Fruit fly (Drosophila melanogaster) whole organism, adult: ENCODE results near the gene CG43155.
A peak's percentile ranks its signal among the peaks of the same experiment; 100 is the strongest.

ENCODE experiments used
- CG11617 ChIP-seq: fragments of 200-800 bp; sonication (Bioruptor generic); optimal IDR thresholded peaks from 2 replicates; lab custom pipeline; 2017; ENCODE audit warnings: mild to moderate bottlenecking, missing biosample characterization, missing genetic modification reagents, missing genetic modification characterization
- CG12768 ChIP-seq: fragments of 200-800 bp; sonication (Bioruptor generic); optimal IDR thresholded peaks from 2 replicates; lab custom pipeline; 2017; ENCODE audit warnings: missing biosample characterization, missing genetic modification characterization, mild to moderate bottlenecking, moderate library complexity, missing genetic modification reagents
- CG14711 ChIP-seq: fragments of 200-800 bp; sonication (Bioruptor generic); optimal IDR thresholded peaks from 2 replicates; lab custom pipeline; 2018; ENCODE audit warnings: missing biosample characterization, mild to moderate bottlenecking, missing genetic modification characterization, moderate library complexity
- CG1620 ChIP-seq: fragments of 200-800 bp; sonication (Bioruptor generic); optimal IDR thresholded peaks from 2 replicates; lab custom pipeline; 2016; ENCODE audit warnings: missing biosample characterization, missing genetic modification characterization
- CG33017 ChIP-seq: fragments of 200-800 bp; sonication (Bioruptor generic); optimal IDR thresholded peaks from 2 replicates; lab custom pipeline; 2018; ENCODE audit warnings: missing biosample characterization, mild to moderate bottlenecking, missing genetic modification characterization, moderate library complexity
- CG5204 ChIP-seq: fragments of 200-800 bp; sonication (Bioruptor generic); optimal IDR thresholded peaks from 2 replicates; lab custom pipeline; 2016; ENCODE audit warnings: missing biosample characterization, missing genetic modification characterization
- CG7045 ChIP-seq: fragments of 200-800 bp; sonication (Bioruptor generic); optimal IDR thresholded peaks from 2 replicates; lab custom pipeline; 2017; ENCODE audit warnings: missing biosample characterization, mild to moderate bottlenecking, missing genetic modification characterization
- CG7101 ChIP-seq: fragments of 200-800 bp; sonication (Bioruptor generic); optimal IDR thresholded peaks from 2 replicates; lab custom pipeline; 2018; ENCODE audit warnings: missing biosample characterization, mild to moderate bottlenecking, missing genetic modification characterization, moderate library complexity
- Clk ChIP-seq: fragments of 200-800 bp; sonication (Bioruptor generic); optimal IDR thresholded peaks from 2 replicates; lab custom pipeline; 2017; ENCODE audit warnings: missing biosample characterization, missing genetic modification characterization
- Crg-1 ChIP-seq: fragments of 200-800 bp; sonication (Bioruptor generic); optimal IDR thresholded peaks from 2 replicates; lab custom pipeline; 2016; ENCODE audit warnings: missing biosample characterization, missing genetic modification characterization
- Hr96 ChIP-seq: fragments of 200-800 bp; sonication (Bioruptor generic); optimal IDR thresholded peaks from 2 replicates; lab custom pipeline; 2016; ENCODE audit warnings: missing biosample characterization, missing genetic modification characterization
- Mnt ChIP-seq: fragments of 200-800 bp; sonication (Bioruptor generic); optimal IDR thresholded peaks from 2 replicates; lab custom pipeline; 2016; ENCODE audit warnings: missing biosample characterization, mild to moderate bottlenecking, missing genetic modification characterization
- bab1 ChIP-seq: fragments of 200-800 bp; sonication (Bioruptor generic); optimal IDR thresholded peaks from 3 replicates; lab custom pipeline; 2019; ENCODE audit warnings: missing biosample characterization, mild to moderate bottlenecking, missing genetic modification characterization, moderate library complexity
- cic ChIP-seq: fragments of 200-800 bp; sonication (Bioruptor generic); optimal IDR thresholded peaks from 2 replicates; lab custom pipeline; 2017; ENCODE audit warnings: missing biosample characterization, mild to moderate bottlenecking, missing genetic modification characterization, moderate library complexity
- cnc ChIP-seq, 2 experiments: fragments of >200 bp; optimal IDR thresholded peaks; 2 replicates each; lab custom pipeline; 2017
- kay ChIP-seq: fragments of 200-800 bp; sonication (Bioruptor generic); peaks from one replicate; lab custom pipeline; 2016; ENCODE audit warnings: missing biosample characterization, missing genetic modification characterization, borderline replicate concordance
- ovo ChIP-seq: fragments of 200-800 bp; sonication (Bioruptor generic); optimal IDR thresholded peaks from 2 replicates; lab custom pipeline; 2016; ENCODE audit warnings: missing biosample characterization, missing genetic modification characterization
- pad ChIP-seq: fragments of 200-800 bp; sonication (Bioruptor generic); optimal IDR thresholded peaks from 3 replicates; lab custom pipeline; 2017; ENCODE audit warnings: missing biosample characterization, missing genetic modification characterization, mild to moderate bottlenecking, moderate library complexity, missing genetic modification reagents
- tj ChIP-seq: fragments of 200-800 bp; sonication (Bioruptor generic); optimal IDR thresholded peaks from 3 replicates; lab custom pipeline; 2017; ENCODE audit warnings: missing biosample characterization, mild to moderate bottlenecking, missing genetic modification characterization, moderate library complexity
- toe ChIP-seq: fragments of 200-800 bp; sonication (Bioruptor generic); optimal IDR thresholded peaks from 2 replicates; lab custom pipeline; 2016; ENCODE audit warnings: missing biosample characterization, missing genetic modification characterization

CG43155 gene

DNA sequence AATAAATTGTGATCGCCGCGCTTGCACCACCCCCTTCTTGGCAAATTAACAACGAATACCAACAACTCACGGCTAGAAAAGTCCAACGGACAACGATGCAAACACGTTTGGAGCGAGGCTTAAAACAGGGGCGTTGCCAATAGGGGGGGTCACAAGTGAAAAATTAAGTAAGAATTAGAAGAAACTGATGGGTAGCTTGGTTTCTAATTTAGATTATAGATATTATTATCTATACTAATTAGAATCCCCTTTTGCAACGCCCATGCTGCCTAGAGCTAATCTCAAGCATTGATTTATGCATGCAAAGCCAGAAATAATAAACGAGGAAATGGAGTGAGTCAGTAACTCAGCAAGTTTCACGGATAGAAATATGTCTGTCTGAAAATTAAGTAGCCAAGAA lies 58.8 kb downstream of the CG43155 start:
- TF ChIP-seq CG14711 (tag; lab: Kevin White, UChicago) (peak; percentile 65), CG7101 (tag; lab: Kevin White, UChicago) (peak; percentile 76), CG7045 (GFP tag; lab: Kevin White, UChicago) (peak; percentile 58), kay (GFP tag; lab: Kevin White, UChicago) (no peak), bab1 (GFP tag; lab: Kevin White, UChicago) (peak; percentile 43), CG5204 (GFP tag; lab: Kevin White, UChicago) (no peak), CG12768 (peak; percentile 45), pad (GFP tag; lab: Kevin White, UChicago) (peak; percentile 18), CG1620 (GFP tag; lab: Kevin White, UChicago) (peak; percentile 8), ovo (GFP tag; lab: Kevin White, UChicago) (peak; percentile 4), Crg-1 (GFP tag; lab: Kevin White, UChicago) (no peak), cnc (optimal IDR thresholded peaks at IDR 0.05; lab: Kevin White, UChicago) (no peak), Mnt (GFP tag; lab: Kevin White, UChicago) (peak; percentile 18), CG33017 (tag; lab: Kevin White, UChicago) (no peak), Hr96 (GFP tag; lab: Kevin White, UChicago) (no peak), toe (GFP tag; lab: Kevin White, UChicago) (no peak), CG11617 (GFP tag; lab: Kevin White, UChicago) (no peak), cic (GFP tag; lab: Kevin White, UChicago) (no peak), tj (peak; percentile 66), Clk (peak; percentile 4)

DNA sequence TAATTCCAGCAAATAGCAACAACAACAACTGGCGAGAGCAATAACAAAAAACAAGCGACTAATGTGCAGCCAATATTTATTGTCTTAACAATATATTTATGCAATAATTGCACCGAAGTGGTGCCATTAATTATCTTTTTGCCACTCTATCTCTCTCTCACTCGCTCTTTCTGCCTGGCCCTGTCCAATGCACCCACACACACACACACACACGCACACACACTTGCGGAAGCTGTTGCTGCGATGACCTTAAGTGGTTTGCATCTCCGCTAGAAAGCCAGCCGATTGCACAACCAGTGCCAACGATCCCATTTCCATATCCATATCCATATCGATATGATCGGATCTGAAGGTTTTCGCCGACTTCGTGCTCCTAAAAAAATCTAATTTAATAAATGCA lies 60.6 kb downstream of the CG43155 start:
- TF ChIP-seq CG33017 (tag; lab: Kevin White, UChicago) = no peak
- TF ChIP-seq CG7101 (tag; lab: Kevin White, UChicago) = no peak
- TF ChIP-seq pad (GFP tag; lab: Kevin White, UChicago) = no peak
- no peak for TF ChIP-seq CG11617 (GFP tag; lab: Kevin White, UChicago)
- no peak for TF ChIP-seq CG7045 (GFP tag; lab: Kevin White, UChicago)
- TF ChIP-seq CG1620 (GFP tag; lab: Kevin White, UChicago) = no peak

DNA sequence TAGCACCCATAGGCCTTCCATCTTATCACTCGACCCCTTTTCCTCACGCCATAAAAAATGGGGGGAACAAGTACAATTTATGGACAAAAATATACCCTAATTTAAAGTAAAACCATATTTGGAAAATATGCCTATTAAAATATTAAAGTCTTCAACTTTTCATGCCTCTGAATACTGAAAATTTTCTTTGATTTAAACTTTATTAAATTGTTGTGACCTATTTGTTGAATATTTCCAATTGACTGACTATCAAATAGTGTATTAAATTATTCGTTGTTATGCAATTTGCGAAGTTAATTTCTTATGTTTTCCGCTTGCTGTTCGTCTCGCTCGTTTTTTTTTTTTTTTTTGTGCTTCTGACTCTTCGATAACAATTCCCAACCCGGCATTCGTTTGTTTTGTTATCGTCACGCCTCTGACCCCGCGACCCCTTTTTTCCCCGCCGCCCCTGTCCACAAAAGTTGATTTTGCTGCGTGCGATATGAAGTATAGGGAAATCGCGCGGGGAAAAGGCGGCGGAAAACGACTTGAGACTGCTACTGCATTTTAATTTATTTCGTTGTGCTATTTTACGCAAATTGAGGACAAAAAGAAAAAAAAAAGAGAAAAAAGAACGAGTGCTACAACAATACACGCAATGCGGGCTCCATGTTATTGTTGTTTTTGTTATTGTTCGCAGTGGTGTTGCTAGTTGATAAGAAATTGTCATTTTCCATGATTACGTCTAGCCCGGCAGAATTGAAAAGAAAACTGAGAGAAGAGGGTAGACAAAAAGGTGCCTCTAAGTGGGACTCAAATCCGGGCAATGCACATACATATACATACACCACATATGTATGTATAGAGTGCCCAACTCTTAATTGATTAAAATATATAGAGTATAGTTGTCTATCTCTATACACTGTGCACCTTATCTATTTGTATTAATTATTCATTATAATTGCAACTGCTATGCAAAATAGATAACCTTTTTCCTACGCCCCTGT lies 62.3 kb downstream of the CG43155 start:
- TF ChIP-seq CG7045 (GFP tag; lab: Kevin White, UChicago) (no peak), bab1 (GFP tag; lab: Kevin White, UChicago) (peak; percentile 59), cnc (optimal IDR thresholded peaks at IDR 0.05; lab: Kevin White, UChicago) (no peak), CG14711 (tag; lab: Kevin White, UChicago) (peak; percentile 52), toe (GFP tag; lab: Kevin White, UChicago) (no peak), CG5204 (GFP tag; lab: Kevin White, UChicago) (peak; percentile 27), tj (peak; percentile 26), kay (GFP tag; lab: Kevin White, UChicago) (peak; percentile 66), Hr96 (GFP tag; lab: Kevin White, UChicago) (no peak), Clk (no peak), pad (GFP tag; lab: Kevin White, UChicago) (no peak), Crg-1 (GFP tag; lab: Kevin White, UChicago) (no peak), Mnt (GFP tag; lab: Kevin White, UChicago) (no peak), CG33017 (tag; lab: Kevin White, UChicago) (peak; percentile 45), CG12768 (no peak), CG1620 (GFP tag; lab: Kevin White, UChicago) (no peak), CG7101 (tag; lab: Kevin White, UChicago) (peak; percentile 53), cic (GFP tag; lab: Kevin White, UChicago) (no peak), ovo (GFP tag; lab: Kevin White, UChicago) (no peak), CG11617 (GFP tag; lab: Kevin White, UChicago) (peak; percentile 10)

DNA sequence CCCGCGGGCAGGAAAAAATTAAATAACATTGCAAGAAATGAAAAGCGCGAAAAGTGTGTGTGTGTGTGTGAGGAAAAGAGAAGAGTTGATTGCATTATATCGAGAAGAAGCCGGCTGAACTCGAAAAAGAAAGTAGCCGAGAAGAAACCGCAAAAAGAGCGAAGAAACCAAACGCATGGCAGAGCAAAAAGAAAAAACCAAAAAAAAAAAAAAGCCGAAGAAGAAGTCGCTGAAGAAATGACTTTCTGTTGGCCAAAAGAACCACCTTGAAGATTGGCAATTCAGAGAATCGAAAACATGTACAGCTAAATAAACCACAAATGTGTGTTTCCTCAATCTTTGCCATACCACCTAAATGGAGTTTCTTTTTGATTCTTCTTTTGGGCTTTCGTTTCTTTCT lies 64.3 kb downstream of the CG43155 start:
- no peak for TF ChIP-seq CG33017 (tag; lab: Kevin White, UChicago)
